In genomic region chr3R:6419942-6420341, dm6 we compare ENCODE assay signal across 2 fruit fly cellular contexts.
TF ChIP-seq lines count a peak whose summit lies in the region.

No protein-coding gene starts in this region.

TF ChIP-seq in whole organism, embryonic, 481 proteins besides CTCF, POLR2A, EP300 and RAD21 (continued from another document and continues in another):
- TF ChIP-seq CG4854 (GFP tag; optimal IDR thresholded peaks at IDR 0.05; lab: Kevin White, UChicago) = no peak
- no peak for TF ChIP-seq repo (GFP tag; optimal IDR thresholded peaks at IDR 0.05; lab: Kevin White, UChicago)
- TF ChIP-seq fru (optimal IDR thresholded peaks at IDR 0.05; lab: Kevin White, UChicago) = no peak
- no peak for TF ChIP-seq CG4730 (GFP tag; IDR thresholded peaks at IDR 0.05; lab: Robert Waterston, UW)
- TF ChIP-seq ems (GFP tag; optimal IDR thresholded peaks at IDR 0.05; lab: Kevin White, UChicago) = no peak
- TF ChIP-seq trh (GFP tag; optimal IDR thresholded peaks at IDR 0.05; lab: Kevin White, UChicago) = no peak
- TF ChIP-seq CG8924 (tag; optimal IDR thresholded peaks at IDR 0.05; lab: Kevin White, UChicago) = no peak
- 0 out of 2 replicates have a peak, but pooled peaks have one; percentile 40 for TF ChIP-seq rib (GFP tag; IDR thresholded peaks at IDR 0.05; lab: Robert Waterston, UW)
- no peak for TF ChIP-seq HLH3B (GFP tag; IDR thresholded peaks at IDR 0.05; lab: Robert Waterston, UW)
- peak; percentile 8 for TF ChIP-seq CG1832 (GFP tag; optimal IDR thresholded peaks at IDR 0.05; lab: Kevin White, UChicago)
- no peak for TF ChIP-seq sima (GFP tag; optimal IDR thresholded peaks at IDR 0.05; lab: Kevin White, UChicago)
- no peak for TF ChIP-seq ERR (GFP tag; optimal IDR thresholded peaks at IDR 0.05; lab: Kevin White, UChicago)
- no peak for TF ChIP-seq gsb (GFP tag; IDR thresholded peaks at IDR 0.05; lab: Robert Waterston, UW)
- no peak for TF ChIP-seq CG9876 (GFP tag; optimal IDR thresholded peaks at IDR 0.05; lab: Kevin White, UChicago)
- TF ChIP-seq pros (GFP tag; optimal IDR thresholded peaks at IDR 0.05; lab: Kevin White, UChicago) = peak; percentile 38
- no peak for TF ChIP-seq bcd (GFP tag; optimal IDR thresholded peaks at IDR 0.05; lab: Kevin White, UChicago)
- TF ChIP-seq Oaz (GFP tag; IDR thresholded peaks at IDR 0.05; lab: Robert Waterston, UW) = no peak
- peak; percentile 60 for TF ChIP-seq CG12769 (tag; optimal IDR thresholded peaks at IDR 0.05; lab: Kevin White, UChicago)
- TF ChIP-seq nmo (GFP tag; optimal IDR thresholded peaks at IDR 0.05; lab: Kevin White, UChicago) = no peak
- TF ChIP-seq ac (GFP tag; optimal IDR thresholded peaks at IDR 0.05; lab: Kevin White, UChicago) = no peak
- no peak for TF ChIP-seq Ptx1 (GFP tag; IDR thresholded peaks at IDR 0.05; lab: Robert Waterston, UW)
- TF ChIP-seq Ets65A (GFP tag; lab: Kevin White, UChicago) = no peak
- no peak for TF ChIP-seq fd64A (GFP tag; optimal IDR thresholded peaks at IDR 0.05; lab: Kevin White, UChicago)
- TF ChIP-seq CG15479 (GFP tag; optimal IDR thresholded peaks at IDR 0.05; lab: Kevin White, UChicago) = no peak
- no peak for TF ChIP-seq Max (GFP tag; optimal IDR thresholded peaks at IDR 0.05; lab: Kevin White, UChicago)
- TF ChIP-seq emc (GFP tag; optimal IDR thresholded peaks at IDR 0.05; lab: Kevin White, UChicago) = no peak
- no peak for TF ChIP-seq CG2116 (GFP tag; optimal IDR thresholded peaks at IDR 0.05; lab: Kevin White, UChicago)
- TF ChIP-seq Mad (GFP tag; optimal IDR thresholded peaks at IDR 0.05; lab: Kevin White, UChicago) = no peak
- no peak for TF ChIP-seq wor (GFP tag; IDR thresholded peaks at IDR 0.05; lab: Robert Waterston, UW)
- TF ChIP-seq Trl (optimal IDR thresholded peaks at IDR 0.05; lab: Kevin White, UChicago) = peak; percentile 48 to 67
- no peak for TF ChIP-seq Trl (GFP tag; optimal IDR thresholded peaks at IDR 0.05; lab: Kevin White, UChicago)
- 0 out of 4 replicates have a peak, but pooled peaks have one; percentile 68 for TF ChIP-seq chinmo (GFP tag; IDR thresholded peaks at IDR 0.05; lab: Robert Waterston, UW; ENCODE audit: partially characterized antibody)
- peak; percentile 62 for TF ChIP-seq sd (tag; optimal IDR thresholded peaks at IDR 0.05; lab: Kevin White, UChicago)
- peak; percentile 81 for TF ChIP-seq CG32767 (GFP tag; IDR thresholded peaks at IDR 0.05; lab: Robert Waterston, UW)
- TF ChIP-seq Hey (tag; optimal IDR thresholded peaks at IDR 0.05; lab: Kevin White, UChicago) = peak; percentile 72
- TF ChIP-seq CG30431 (GFP tag; optimal IDR thresholded peaks at IDR 0.05; lab: Kevin White, UChicago) = no peak
- no peak for TF ChIP-seq Hmx (GFP tag; optimal IDR thresholded peaks at IDR 0.05; lab: Kevin White, UChicago)
- TF ChIP-seq CG6175 (GFP tag; IDR thresholded peaks at IDR 0.05; lab: Robert Waterston, UW) = no peak
- no peak for TF ChIP-seq CG12071 (GFP tag; optimal IDR thresholded peaks at IDR 0.05; lab: Kevin White, UChicago)
- TF ChIP-seq CG13424 (tag; optimal IDR thresholded peaks at IDR 0.05; lab: Kevin White, UChicago) = no peak
- TF ChIP-seq peb (GFP tag; IDR thresholded peaks at IDR 0.05; lab: Robert Waterston, UW) = no peak
- no peak for TF ChIP-seq fd102C (GFP tag; optimal IDR thresholded peaks at IDR 0.05; lab: Kevin White, UChicago)
- peak; percentile 71 for TF ChIP-seq cg (GFP tag; optimal IDR thresholded peaks at IDR 0.05; lab: Kevin White, UChicago)
- TF ChIP-seq CG9817 (tag; optimal IDR thresholded peaks at IDR 0.05; lab: Kevin White, UChicago) = no peak
- TF ChIP-seq HLH54F (GFP tag; optimal IDR thresholded peaks at IDR 0.05; lab: Kevin White, UChicago) = no peak
- TF ChIP-seq nerfin-1 (tag; optimal IDR thresholded peaks at IDR 0.05; lab: Kevin White, UChicago) = peak; percentile 79
- TF ChIP-seq NC2α (GFP tag; optimal IDR thresholded peaks at IDR 0.05; lab: Kevin White, UChicago) = no peak
- TF ChIP-seq PHDP (tag; optimal IDR thresholded peaks at IDR 0.05; lab: Kevin White, UChicago) = no peak
- no peak for TF ChIP-seq psq (GFP tag; optimal IDR thresholded peaks at IDR 0.05; lab: Kevin White, UChicago)
- TF ChIP-seq so (GFP tag; IDR thresholded peaks at IDR 0.05; lab: Robert Waterston, UW) = 0 out of 3 replicates have a peak, but pooled peaks have one; percentile 41
- 0 out of 2 replicates have a peak, but pooled peaks have one; percentile 18 for TF ChIP-seq vvl (GFP tag; IDR thresholded peaks at IDR 0.05; lab: Robert Waterston, UW)
- no peak for TF ChIP-seq CG17361 (GFP tag; IDR thresholded peaks at IDR 0.05; lab: Robert Waterston, UW)
- no peak for TF ChIP-seq CG15696 (tag; optimal IDR thresholded peaks at IDR 0.05; lab: Kevin White, UChicago)
- no peak for TF ChIP-seq CG5953 (GFP tag; IDR thresholded peaks at IDR 0.05; lab: Robert Waterston, UW)
- no peak for TF ChIP-seq bowl (GFP tag; IDR thresholded peaks at IDR 0.05; lab: Robert Waterston, UW)
- no peak for TF ChIP-seq Deaf1 (tag; optimal IDR thresholded peaks at IDR 0.05; lab: Kevin White, UChicago)
- no peak for TF ChIP-seq Optix (GFP tag; IDR thresholded peaks at IDR 0.05; lab: Robert Waterston, UW)
- TF ChIP-seq CG8089 (GFP tag; optimal IDR thresholded peaks at IDR 0.05; lab: Kevin White, UChicago) = no peak
- TF ChIP-seq CG16863 (GFP tag; optimal IDR thresholded peaks at IDR 0.05; lab: Kevin White, UChicago) = no peak
- no peak for TF ChIP-seq run (tag; optimal IDR thresholded peaks at IDR 0.05; lab: Kevin White, UChicago)
- TF ChIP-seq CG11456 (GFP tag; IDR thresholded peaks at IDR 0.05; lab: Robert Waterston, UW) = no peak
- TF ChIP-seq lbe (GFP tag; optimal IDR thresholded peaks at IDR 0.05; lab: Kevin White, UChicago) = no peak
- TF ChIP-seq Tbp (GFP tag; optimal IDR thresholded peaks at IDR 0.05; lab: Kevin White, UChicago) = no peak
- TF ChIP-seq CHES-1-like (GFP tag; optimal IDR thresholded peaks at IDR 0.05; lab: Kevin White, UChicago) = no peak
- no peak for TF ChIP-seq Meics (GFP tag; optimal IDR thresholded peaks at IDR 0.05; lab: Kevin White, UChicago)
- peak; percentile 47; the same call in 1 of the 2 replicates for TF ChIP-seq Adf1 (GFP tag; IDR thresholded peaks at IDR 0.05; lab: Robert Waterston, UW)
- no peak for TF ChIP-seq CG12104 (GFP tag; optimal IDR thresholded peaks at IDR 0.05; lab: Kevin White, UChicago)
- TF ChIP-seq CG10543 (GFP tag; optimal IDR thresholded peaks at IDR 0.05; lab: Kevin White, UChicago) = peak; percentile 14
- TF ChIP-seq Nf-YC (tag; optimal IDR thresholded peaks at IDR 0.05; lab: Kevin White, UChicago) = peak; percentile 10

TF ChIP-seq in whole organism, prepupa, 60 proteins besides CTCF, POLR2A, EP300 and RAD21 (continued from another document):
- TF ChIP-seq ss (GFP tag; optimal IDR thresholded peaks at IDR 0.05; lab: Kevin White, UChicago) = no peak
- TF ChIP-seq Sox102F (GFP tag; optimal IDR thresholded peaks at IDR 0.05; lab: Kevin White, UChicago) = no peak
- no peak for TF ChIP-seq Hr38 (GFP tag; optimal IDR thresholded peaks at IDR 0.05; lab: Kevin White, UChicago)
- TF ChIP-seq CG32006 (GFP tag; optimal IDR thresholded peaks at IDR 0.05; lab: Kevin White, UChicago) = no peak
- no peak for TF ChIP-seq lz (GFP tag; optimal IDR thresholded peaks at IDR 0.05; lab: Kevin White, UChicago)
- peak; percentile 9 for TF ChIP-seq vri (GFP tag; optimal IDR thresholded peaks at IDR 0.05; lab: Kevin White, UChicago)
- no peak for TF ChIP-seq Lpt (GFP tag; optimal IDR thresholded peaks at IDR 0.05; lab: Kevin White, UChicago)
- no peak for TF ChIP-seq Smox (GFP tag; optimal IDR thresholded peaks at IDR 0.05; lab: Kevin White, UChicago)
- TF ChIP-seq Met (GFP tag; optimal IDR thresholded peaks at IDR 0.05; lab: Kevin White, UChicago) = no peak
- no peak for TF ChIP-seq achi (GFP tag; optimal IDR thresholded peaks at IDR 0.05; lab: Kevin White, UChicago)
- no peak for TF ChIP-seq eg (GFP tag; IDR thresholded peaks at IDR 0.05; lab: Robert Waterston, UW)
- TF ChIP-seq Eip75B (GFP tag; optimal IDR thresholded peaks at IDR 0.05; lab: Kevin White, UChicago) = peak; percentile 19
- TF ChIP-seq CG8632 (GFP tag; optimal IDR thresholded peaks at IDR 0.05; lab: Kevin White, UChicago) = no peak
TF ChIP-seq in whole organism, prepupa: peak in this region for 6.
